Worm (Caenorhabditis elegans) whole organism, L2 larva: Measurements from ENCODE around the gene Y55F3BR.10.

ENCODE experiments used
- egl-27 ChIP-seq: sonication (generic microtip); optimal IDR thresholded peaks from 3 replicates; lab custom pipeline; 2017; ENCODE audit warnings: missing biosample characterization, missing genetic modification reagents, missing genetic modification characterization
- nhr-23 ChIP-seq: fragments of 150-350 bp; optimal IDR thresholded peaks from 2 replicates; lab custom pipeline; 2014; ENCODE audit warnings: missing biosample characterization, missing genetic modification reagents, missing genetic modification characterization
- snpc-4 ChIP-seq: fragments of 150-350 bp; optimal IDR thresholded peaks from 2 replicates; lab custom pipeline; 2014; ENCODE audit warnings: missing biosample characterization, missing genetic modification characterization
- ztf-11 ChIP-seq: sonication (generic microtip); optimal IDR thresholded peaks from 2 replicates; lab custom pipeline; 2017; ENCODE audit warnings: missing biosample characterization, missing genetic modification characterization

DNA sequence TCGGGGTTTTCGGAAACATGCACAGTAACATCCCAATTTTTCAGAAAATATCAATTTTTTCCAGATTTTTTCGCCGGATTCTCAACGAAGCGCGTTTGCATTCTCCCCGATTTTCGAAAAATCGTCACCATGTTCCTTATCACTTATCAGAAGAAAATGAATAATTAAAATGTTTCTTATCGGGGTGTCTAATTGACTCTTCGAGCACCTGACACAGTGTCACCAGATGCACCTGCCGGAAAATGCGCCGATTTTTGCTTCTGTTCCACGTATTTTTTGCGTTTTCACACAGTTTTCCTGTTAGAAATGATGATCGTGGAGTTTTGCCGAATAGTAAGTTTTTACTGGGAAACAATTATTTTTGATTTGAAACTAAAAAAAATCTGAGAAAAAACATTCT, 23.2 kb downstream of the Y55F3BR.10 start:
- TF ChIP-seq egl-27 (no peak), snpc-4 (tag; lab: Kevin White, UChicago) (no peak), nhr-23 (tag; lab: Kevin White, UChicago) (no peak), ztf-11 (no peak)
